Worm (Caenorhabditis elegans): ENCODE data around the gene algn-12.

DNA sequence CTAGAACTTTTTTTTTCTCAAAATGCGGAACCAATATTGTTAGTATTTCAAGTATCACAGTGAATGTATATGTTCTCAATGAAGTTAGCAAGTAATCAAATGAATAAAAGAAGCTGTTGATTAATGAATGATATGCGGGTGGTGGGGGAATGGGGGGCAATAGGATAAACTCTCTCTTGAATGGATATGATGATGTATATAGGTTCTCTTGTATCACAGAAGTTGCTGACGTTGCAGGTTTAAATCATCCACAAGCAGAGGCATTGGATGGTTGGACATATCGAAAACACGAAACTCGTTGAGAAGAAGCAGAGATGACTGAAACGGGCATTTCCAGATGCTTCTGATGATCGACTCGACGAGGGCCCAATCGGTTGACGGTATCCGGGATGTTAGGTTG lies 4.7 kb downstream of the algn-12 start:
- peak; percentile 58; the same call in 1 of the 2 replicates for TF ChIP-seq flt-1 (GFP tag; IDR thresholded peaks at IDR 0.05)
- TF ChIP-seq klf-2 (GFP tag; conservative IDR thresholded peaks at IDR 0.05), result no peak
- TF ChIP-seq ref-1 (GFP tag; conservative IDR thresholded peaks at IDR 0.05), result no peak

Measured in whole organism, midembryonic.